Worm (Caenorhabditis elegans): Measurements from ENCODE around the gene unc-3.

ce11 chrX:14740019-14740418 lies 33.3 kb upstream of the unc-3 start, which contains the start of gene C05G5.1:
- TF ChIP-seq lim-6 (tag; optimal IDR thresholded peaks at IDR 0.05) = no peak
- TF ChIP-seq pqm-1 (tag; optimal IDR thresholded peaks at IDR 0.05) = no peak
- no peak for TF ChIP-seq K02D7.2 (tag; optimal IDR thresholded peaks at IDR 0.05)
- TF ChIP-seq unc-42 (tag; optimal IDR thresholded peaks at IDR 0.05) = no peak
- no peak for TF ChIP-seq nhr-11 (tag; optimal IDR thresholded peaks at IDR 0.05)
- TF ChIP-seq pag-3 (tag; optimal IDR thresholded peaks at IDR 0.05; ENCODE audit: borderline replicate concordance) = no peak
- TF ChIP-seq fkh-6 (tag; optimal IDR thresholded peaks at IDR 0.05) = no peak
- TF ChIP-seq unc-3 (GFP tag; conservative IDR thresholded peaks at IDR 0.05) = no peak
- TF ChIP-seq unc-3 (tag; optimal IDR thresholded peaks at IDR 0.05) = no peak
- no peak for TF ChIP-seq pha-4 (tag; optimal IDR thresholded peaks at IDR 0.05)
- TF ChIP-seq ref-2 (tag; optimal IDR thresholded peaks at IDR 0.05) = no peak
- no peak for TF ChIP-seq F13H6.1 (tag; optimal IDR thresholded peaks at IDR 0.05)
- TF ChIP-seq ceh-22 (tag; optimal IDR thresholded peaks at IDR 0.05) = no peak
- TF ChIP-seq elt-4 (tag; optimal IDR thresholded peaks at IDR 0.05) = no peak
- no peak for TF ChIP-seq pat-9 (tag; optimal IDR thresholded peaks at IDR 0.05)

Data from whole organism, late embryonic.